Worm (Caenorhabditis elegans) whole organism, midembryonic: Measurements from ENCODE around the gene F31D5.7.

Source experiments
- T22C8.4 ChIP-seq: fragments of 200-800 bp; sonication (Bioruptor generic); IDR thresholded peaks from 2 replicates; pipeline ENCODE4 v1.3.6; 2022; ENCODE audit warnings: missing genetic modification characterization, missing compliant biosample characterization
- flt-1 ChIP-seq: fragments of 200-800 bp; sonication (Bioruptor generic); IDR thresholded peaks from 2 replicates; pipeline ENCODE4 v1.3.6; 2022; ENCODE audit warnings: missing genetic modification characterization, missing compliant biosample characterization
- med-1 ChIP-seq: sonication (generic microtip); optimal IDR thresholded peaks from 2 replicates; lab custom pipeline; 2017; ENCODE audit warnings: missing genetic modification characterization, mild to moderate bottlenecking, missing compliant biosample characterization, antibody characterized with exemption, missing genetic modification reagents; ENCODE audit not compliant: insufficient read depth
- ztf-23 ChIP-seq: fragments of 200-800 bp; sonication (Bioruptor generic); IDR thresholded peaks from 2 replicates; pipeline ENCODE4 v1.3.6; 2022; ENCODE audit warnings: missing genetic modification reagents, missing genetic modification characterization, missing compliant biosample characterization
- ztf-29 ChIP-seq: fragments of 200-800 bp; sonication (Bioruptor generic); IDR thresholded peaks from 2 replicates; pipeline ENCODE4 v1.3.6; 2022; ENCODE audit warnings: missing genetic modification reagents, missing genetic modification characterization, missing compliant biosample characterization

DNA sequence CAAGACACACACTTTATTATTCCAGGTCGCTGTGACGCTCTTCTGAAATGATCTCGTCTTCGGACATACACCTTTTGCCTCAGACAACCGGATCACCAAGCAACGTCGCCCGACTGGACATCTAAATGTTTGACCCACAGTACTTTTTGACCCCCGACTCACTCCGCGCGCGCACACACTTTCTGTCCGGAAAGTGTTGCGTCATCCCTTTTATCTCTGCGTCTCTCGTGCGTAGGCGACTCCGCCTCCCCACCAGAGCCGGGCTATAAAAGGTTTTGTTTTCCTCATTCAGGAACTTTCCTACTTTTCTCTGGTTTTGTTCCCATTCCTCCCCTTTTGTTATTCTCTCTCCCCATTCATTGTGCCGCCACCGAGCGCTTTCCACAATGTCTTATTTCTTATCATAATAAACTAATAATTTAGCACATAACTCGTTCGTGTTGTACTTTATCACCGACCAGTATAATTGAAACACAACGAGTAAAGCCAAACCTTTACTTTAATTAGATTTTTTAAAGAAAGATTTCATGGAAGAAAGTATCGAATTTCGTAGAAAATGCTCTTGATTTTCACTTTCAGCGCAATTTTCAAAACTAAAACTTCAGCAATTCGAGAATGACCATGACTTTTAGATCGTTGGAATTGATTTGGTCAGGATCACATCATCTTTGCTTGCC is 2.0 kb upstream of the F31D5.7 start, which contains the start of gene F31D5.6:
- no peak for TF ChIP-seq T22C8.4
- TF ChIP-seq med-1 (GFP tag; lab: Kevin White, UChicago) = no peak
- TF ChIP-seq flt-1 (GFP tag; lab: Robert Waterston, UW) = no peak
- TF ChIP-seq ztf-23 = no peak
- no peak for TF ChIP-seq ztf-29 (GFP tag; lab: Robert Waterston, UW)
